Worm (Caenorhabditis elegans): ENCODE measurements around the gene F26A1.1.

- TF ChIP-seq nhr-76 (tag; optimal IDR thresholded peaks at IDR 0.05) = no peak
- no peak for TF ChIP-seq aly-2 (tag; optimal IDR thresholded peaks at IDR 0.05)
- TF ChIP-seq nhr-43 (tag; optimal IDR thresholded peaks at IDR 0.05; ENCODE audit: poor library complexity, severe bottlenecking) = no peak
Observed at ce11 chrIII:4899035-4899578, 48.8 kb downstream of the F26A1.1 start, which contains the start of gene nhl-2.
